Worm (Caenorhabditis elegans): ENCODE measurements around the gene F21C10.6.

F21C10.6 gene

DNA sequence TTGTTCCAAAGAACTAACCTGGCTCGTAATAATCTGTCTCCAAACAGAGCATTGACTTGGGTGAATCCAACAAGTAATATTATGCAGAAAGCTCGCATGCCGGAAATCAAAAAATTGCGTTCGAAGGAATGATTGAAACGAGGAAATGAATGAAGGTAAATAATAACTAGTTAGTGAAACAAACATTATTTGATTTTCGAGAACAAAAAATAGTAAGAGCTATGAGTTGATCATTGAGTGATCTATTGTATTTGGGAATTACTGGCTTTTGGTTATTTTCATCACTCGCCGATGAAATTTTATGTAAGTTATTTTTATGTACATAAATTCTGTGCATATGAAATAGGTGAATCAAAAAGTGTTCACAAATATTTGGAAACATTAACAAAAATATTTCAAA, 30.5 kb downstream of the F21C10.6 start, which contains the start of gene B0222.5:
Gene B0222.5 (minus strand): TSS at position 101 of the 400 bp plus-strand sequence.
- peak; percentile 66 for TF ChIP-seq aha-1 (tag)
- no peak for TF ChIP-seq nhr-237 (tag; optimal IDR thresholded peaks at IDR 0.05)
- TF ChIP-seq T26A8.4 (GFP tag; IDR thresholded peaks at IDR 0.05): no peak
- no peak for TF ChIP-seq jun-1 (tag; optimal IDR thresholded peaks at IDR 0.05)

- TF ChIP-seq mxl-2 (GFP tag; conservative IDR thresholded peaks at IDR 0.05) (no peak), mdt-29 (GFP tag; IDR thresholded peaks at IDR 0.05) (peak; percentile 91)
Observed at ce11 chrV:9155616-9156015, 31.3 kb downstream of the F21C10.6 start.

- TF ChIP-seq ZK337.2 (GFP tag; IDR thresholded peaks at IDR 0.05): no peak
- TF ChIP-seq Y105C5A.15 (GFP tag; IDR thresholded peaks at IDR 0.05): no peak
- no peak for TF ChIP-seq lsy-2 (tag; optimal IDR thresholded peaks at IDR 0.05)
- no peak for TF ChIP-seq nhr-102 (tag; optimal IDR thresholded peaks at IDR 0.05)
- TF ChIP-seq dmd-9 (GFP tag; IDR thresholded peaks at IDR 0.05): no peak
Observed at ce11 chrV:9156679-9157078, 32.4 kb downstream of the F21C10.6 start, which contains the start of gene B0222.15. B0222.15 (minus strand) TSS chrV:9156779.

- no peak for TF ChIP-seq ztf-7 (tag; optimal IDR thresholded peaks at IDR 0.05)
- peak in 1 of 2 experiments; percentile 2 for TF ChIP-seq mdl-1 (tag; optimal IDR thresholded peaks at IDR 0.05)
- TF ChIP-seq php-3 (GFP tag; IDR thresholded peaks at IDR 0.05): no peak
- peak; percentile 80 for TF ChIP-seq ces-1 (GFP tag; optimal IDR thresholded peaks at IDR 0.05)
- TF ChIP-seq fkh-10 (GFP tag; optimal IDR thresholded peaks at IDR 0.05): peak; percentile 81
- no peak for TF ChIP-seq mdt-29 (GFP tag; IDR thresholded peaks at IDR 0.05)
- no peak for TF ChIP-seq hlh-11 (tag; optimal IDR thresholded peaks at IDR 0.05)
- no peak for TF ChIP-seq ceh-62 (tag; optimal IDR thresholded peaks at IDR 0.05)
Observed at ce11 chrV:9157597-9157996, 33.3 kb downstream of the F21C10.6 start.

ce11 chrV:9159146-9159717, 35.0 kb downstream of the F21C10.6 start:
- TF ChIP-seq T26A8.4 (GFP tag; IDR thresholded peaks at IDR 0.05) (peak; percentile 82), mep-1 (tag; optimal IDR thresholded peaks at IDR 0.05) (peak; percentile 27), zfp-3 (GFP tag; conservative IDR thresholded peaks at IDR 0.05) (peak; percentile 74; the same call in 1 of the 2 replicates), ama-1 (optimal IDR thresholded peaks at IDR 0.05) (peak; percentile 79)

DNA sequence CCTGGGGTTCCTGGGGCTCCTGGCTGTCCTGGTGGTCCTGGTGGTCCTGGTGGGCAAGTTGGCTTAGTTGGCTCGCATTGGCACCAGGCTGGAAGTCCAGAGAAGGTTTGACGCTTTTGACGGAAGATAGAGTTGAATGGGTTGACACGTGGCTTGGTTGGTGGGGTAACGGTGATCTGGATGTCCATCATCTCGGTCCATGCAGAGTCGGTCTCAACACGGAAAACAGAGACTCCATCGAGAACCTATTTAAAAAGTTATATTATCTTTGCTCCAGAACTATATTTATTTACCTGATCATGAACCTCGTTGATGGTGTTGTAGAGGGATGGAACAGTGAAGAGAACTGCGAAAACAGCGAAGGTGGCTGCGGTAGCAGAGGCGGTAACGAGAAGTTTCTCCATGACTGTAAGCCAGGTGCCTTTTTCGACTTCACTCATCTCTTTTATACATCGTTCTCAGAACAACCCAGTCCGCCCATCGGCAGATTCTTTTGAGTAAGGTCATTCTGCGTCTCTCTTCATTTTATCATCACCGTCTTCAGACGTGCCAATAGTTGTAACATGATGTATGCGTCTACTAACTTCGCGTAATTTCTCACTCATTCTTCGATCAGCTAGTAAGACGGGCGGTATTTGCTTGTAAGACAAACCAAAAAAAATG, 36.1 kb downstream of the F21C10.6 start, which contains the start of gene col-144:
Gene col-144 (minus strand): TSS at position 419 of the 663 bp plus-strand sequence.
- TF ChIP-seq dve-1 (tag; optimal IDR thresholded peaks at IDR 0.05; ENCODE audit: insufficient read depth) (no peak), nhr-28 (tag; optimal IDR thresholded peaks at IDR 0.05) (peak; percentile 63), ama-1 (optimal IDR thresholded peaks at IDR 0.05) (peak; percentile 83), zfp-3 (GFP tag; conservative IDR thresholded peaks at IDR 0.05) (peak; percentile 32; the same call in 1 of the 2 replicates), hlh-30 (tag; optimal IDR thresholded peaks at IDR 0.05; ENCODE audit: insufficient read depth) (peak; percentile 41), cey-2 (tag; optimal IDR thresholded peaks at IDR 0.05; ENCODE audit: borderline replicate concordance, insufficient read depth) (peak; percentile 9), hlh-11 (tag; optimal IDR thresholded peaks at IDR 0.05) (peak; percentile 40), nhr-11 (tag; optimal IDR thresholded peaks at IDR 0.05) (no peak), aha-1 (tag) (peak; percentile 95), set-16 (GFP tag; IDR thresholded peaks at IDR 0.05) (peak; percentile 86), egl-43 (GFP tag; IDR thresholded peaks at IDR 0.05) (0 out of 2 replicates have a peak, but pooled peaks have one; percentile 16), madf-5 (GFP tag; IDR thresholded peaks at IDR 0.05) (0 out of 4 replicates have a peak, but pooled peaks of 1 of the 2 experiments have one; percentile 61), unc-62 (GFP tag; optimal IDR thresholded peaks at IDR 0.05 in 1 of 2) (peak in 1 of 2 experiments; percentile 17), unc-62 (tag; optimal IDR thresholded peaks at IDR 0.05) (no peak), pha-4 (GFP tag; IDR thresholded peaks at IDR 0.05) (no peak), pha-4 (tag; optimal IDR thresholded peaks at IDR 0.05) (no peak), nhr-77 (tag; optimal IDR thresholded peaks at IDR 0.05) (no peak), nhr-25 (tag; optimal IDR thresholded peaks at IDR 0.05; ENCODE audit: borderline replicate concordance, insufficient read depth) (peak; percentile 63), mxl-3 (GFP tag; optimal IDR thresholded peaks at IDR 0.05) (peak; percentile 19), T26A8.4 (GFP tag; IDR thresholded peaks at IDR 0.05) (peak; percentile 78), Y75B8A.6 (GFP tag; IDR thresholded peaks at IDR 0.05) (no peak), rbr-2 (tag; optimal IDR thresholded peaks at IDR 0.05) (no peak)
